Fruit fly (Drosophila melanogaster): ENCODE data around the gene CG2924.

Gene CG2924

DNA sequence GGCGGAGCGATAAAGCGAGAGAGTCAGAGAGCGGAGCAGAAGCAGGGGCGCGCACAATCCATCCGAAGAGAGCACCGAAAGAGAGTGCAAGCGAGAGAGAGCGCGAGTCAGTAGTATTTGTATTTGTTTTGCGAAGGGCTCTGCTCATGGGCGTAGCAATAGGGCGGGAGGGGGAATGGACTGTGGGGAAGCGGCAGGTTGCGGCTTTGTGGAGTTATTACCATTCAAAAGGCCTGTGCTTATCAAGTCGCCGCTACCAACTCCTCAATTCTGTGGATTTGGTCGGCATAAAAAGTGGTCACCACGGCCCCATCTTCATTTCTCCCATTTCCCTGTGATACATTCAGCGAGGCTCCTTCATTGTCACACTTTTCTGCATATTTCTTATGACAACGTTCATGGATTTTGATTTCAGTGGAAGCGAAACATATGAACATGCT lies 30.5 kb upstream of the CG2924 start (continued):
- TF ChIP-seq CG1602 (GFP tag; optimal IDR thresholded peaks at IDR 0.05) (no peak), z (GFP tag; IDR thresholded peaks at IDR 0.05) (peak; percentile 79; the same call in 2 of the 3 replicates), CG11723 (GFP tag; optimal IDR thresholded peaks at IDR 0.05) (no peak), CG9817 (tag; optimal IDR thresholded peaks at IDR 0.05) (peak; percentile 38), ranshi (GFP tag; IDR thresholded peaks at IDR 0.05) (0 out of 2 replicates have a peak, but pooled peaks have one; percentile 12), CG10267 (tag; optimal IDR thresholded peaks at IDR 0.05) (no peak), Hmr (GFP tag; optimal IDR thresholded peaks at IDR 0.05) (peak; percentile 69), toy (GFP tag; IDR thresholded peaks at IDR 0.05) (no peak), Med (GFP tag) (peak; percentile 68), ems (GFP tag; optimal IDR thresholded peaks at IDR 0.05) (no peak), oc (tag; optimal IDR thresholded peaks at IDR 0.05) (peak; percentile 11), lola (GFP tag; optimal IDR thresholded peaks at IDR 0.05) (no peak), shn (GFP tag; optimal IDR thresholded peaks at IDR 0.05) (no peak), danr (GFP tag; IDR thresholded peaks at IDR 0.05) (no peak), Sox100B (GFP tag; optimal IDR thresholded peaks at IDR 0.05) (peak; percentile 17), CG9727 (GFP tag; optimal IDR thresholded peaks at IDR 0.05) (peak; percentile 20), CG6254 (GFP tag; optimal IDR thresholded peaks at IDR 0.05) (peak; percentile 8), sna (GFP tag; IDR thresholded peaks at IDR 0.05; ENCODE audit: partially characterized antibody) (0 out of 2 replicates have a peak, but pooled peaks have one; percentile 14), B-H1 (GFP tag; IDR thresholded peaks at IDR 0.05) (peak; percentile 34; the same call in 1 of the 3 replicates), vfl (GFP tag; optimal IDR thresholded peaks at IDR 0.05) (no peak), D19A (tag; optimal IDR thresholded peaks at IDR 0.05) (no peak), abd-A (tag; optimal IDR thresholded peaks at IDR 0.05) (peak; percentile 82), kay (GFP tag; optimal IDR thresholded peaks at IDR 0.05) (no peak), Bdp1 (GFP tag; optimal IDR thresholded peaks at IDR 0.05) (no peak), Antp (GFP tag; optimal IDR thresholded peaks at IDR 0.05) (peak; percentile 4), CG2120 (GFP tag; optimal IDR thresholded peaks at IDR 0.05) (peak; percentile 40), lov (optimal IDR thresholded peaks at IDR 0.05) (no peak), lov (GFP tag; IDR thresholded peaks at IDR 0.05) (no peak), dpn (GFP tag; optimal IDR thresholded peaks at IDR 0.05) (peak in 1 of 2 experiments; percentile 18), btn (GFP tag; optimal IDR thresholded peaks at IDR 0.05) (no peak), HmgZ (tag; optimal IDR thresholded peaks at IDR 0.05) (peak; percentile 54), zfh1 (GFP tag; IDR thresholded peaks at IDR 0.05) (no peak), CG7786 (GFP tag; optimal IDR thresholded peaks at IDR 0.05) (peak; percentile 6), Gsc (GFP tag; IDR thresholded peaks at IDR 0.05) (no peak), CG31388 (GFP tag; optimal IDR thresholded peaks at IDR 0.05) (no peak), tup (GFP tag; optimal IDR thresholded peaks at IDR 0.05) (no peak), Blimp-1 (GFP tag; optimal IDR thresholded peaks at IDR 0.05) (no peak), CG9932 (GFP tag; IDR thresholded peaks at IDR 0.05) (peak; percentile 61), otp (GFP tag; IDR thresholded peaks at IDR 0.05) (peak; percentile 9; the same call in 1 of the 3 replicates), CG6813 (GFP tag; optimal IDR thresholded peaks at IDR 0.05) (peak; percentile 1), CG15073 (GFP tag; optimal IDR thresholded peaks at IDR 0.05) (no peak), wor (GFP tag; IDR thresholded peaks at IDR 0.05) (0 out of 2 replicates have a peak, but pooled peaks have one; percentile 27), bab2 (GFP tag; optimal IDR thresholded peaks at IDR 0.05) (no peak), CG12942 (GFP tag; optimal IDR thresholded peaks at IDR 0.05) (no peak), Ada2b (GFP tag; IDR thresholded peaks at IDR 0.05) (peak; percentile 49; the same call in 1 of the 2 replicates), Abd-B (GFP tag; optimal IDR thresholded peaks at IDR 0.05) (peak; percentile 8), bowl (GFP tag; IDR thresholded peaks at IDR 0.05) (no peak), tin (GFP tag; optimal IDR thresholded peaks at IDR 0.05) (no peak), CG15514 (GFP tag; optimal IDR thresholded peaks at IDR 0.05) (peak; percentile 63), CG4360 (GFP tag; IDR thresholded peaks at IDR 0.05) (peak; percentile 2; the same call in 1 of the 2 replicates), nom (GFP tag; optimal IDR thresholded peaks at IDR 0.05) (peak; percentile 40)

Data from whole organism, embryonic.